Fruit fly (Drosophila melanogaster) whole organism, embryonic: Measurements from ENCODE around the gene Iris.
A peak's percentile ranks its signal among the peaks of the same experiment; 100 is the strongest.

Experiments
- Abd-B ChIP-seq: fragments of 200-800 bp; sonication (Bioruptor generic); optimal IDR thresholded peaks from 2 replicates; lab custom pipeline; 2018; ENCODE audit warnings: missing biosample characterization, mild to moderate bottlenecking, missing genetic modification characterization, moderate library complexity
- Aef1 ChIP-seq: fragments of 200-800 bp; sonication (Bioruptor generic); IDR thresholded peaks from 3 replicates; pipeline ENCODE4 v1.3.6; 2022; ENCODE audit warnings: missing biosample characterization, missing genetic modification characterization
- Atf6 ChIP-seq: fragments of 200-800 bp; sonication (Bioruptor generic); IDR thresholded peaks from 2 replicates; pipeline ENCODE4 v1.3.6; 2022; ENCODE audit warnings: missing biosample characterization, missing genetic modification characterization
- CG10654 ChIP-seq: fragments of 200-800 bp; sonication (Bioruptor generic); optimal IDR thresholded peaks from 2 replicates; lab custom pipeline; 2016; ENCODE audit warnings: missing biosample characterization, missing genetic modification characterization
- CG11560 ChIP-seq: fragments of 200-800 bp; sonication (Bioruptor generic); IDR thresholded peaks from 3 replicates; pipeline ENCODE4 v1.3.6; 2022; ENCODE audit warnings: missing biosample characterization, missing genetic modification characterization
- CG14667 ChIP-seq: fragments of 200-800 bp; sonication (Bioruptor generic); IDR thresholded peaks from 2 replicates; pipeline ENCODE4 v1.3.6; 2022; ENCODE audit warnings: missing biosample characterization, missing genetic modification characterization
- CG14710 ChIP-seq: fragments of 200-800 bp; sonication (Bioruptor generic); optimal IDR thresholded peaks from 3 replicates; lab custom pipeline; 2019; ENCODE audit warnings: missing biosample characterization, mild to moderate bottlenecking, missing genetic modification characterization, moderate library complexity
- CG1529 ChIP-seq: fragments of 200-800 bp; sonication (Bioruptor generic); optimal IDR thresholded peaks from 3 replicates; lab custom pipeline; 2018; ENCODE audit warnings: missing biosample characterization, missing genetic modification characterization
- CG16863 ChIP-seq: fragments of 200-800 bp; sonication (Bioruptor generic); optimal IDR thresholded peaks from 3 replicates; lab custom pipeline; 2016; ENCODE audit warnings: missing biosample characterization, missing genetic modification characterization
- CG18262 ChIP-seq: fragments of 200-800 bp; optimal IDR thresholded peaks from 3 replicates; lab custom pipeline; 2019; ENCODE audit warnings: missing biosample characterization, mild to moderate bottlenecking, missing genetic modification characterization, moderate library complexity
- CG18619 ChIP-seq: fragments of 200-800 bp; sonication (Bioruptor generic); optimal IDR thresholded peaks from 3 replicates; lab custom pipeline; 2017; ENCODE audit warnings: missing biosample characterization, mild to moderate bottlenecking, missing genetic modification characterization
- CG30431 ChIP-seq: fragments of 200-800 bp; sonication (Bioruptor generic); optimal IDR thresholded peaks from 2 replicates; lab custom pipeline; 2017; ENCODE audit warnings: missing biosample characterization, missing genetic modification characterization
- CG33213 ChIP-seq: fragments of 200-800 bp; sonication (Bioruptor generic); optimal IDR thresholded peaks from 3 replicates; lab custom pipeline; 2016; ENCODE audit warnings: missing biosample characterization, missing genetic modification characterization
- CG3726 ChIP-seq: fragments of 200-800 bp; sonication (Bioruptor generic); IDR thresholded peaks from 3 replicates; pipeline ENCODE4, ENCODE4 v1.3.6; 2022; ENCODE audit warnings: missing biosample characterization, missing genetic modification characterization
- CG4404 ChIP-seq: fragments of 200-800 bp; sonication (Bioruptor generic); IDR thresholded peaks from 2 replicates; pipeline ENCODE4 v1.3.6; 2022; ENCODE audit warnings: missing biosample characterization, missing genetic modification characterization
- CG4820 ChIP-seq: fragments of 200-800 bp; sonication (Bioruptor generic); optimal IDR thresholded peaks from 3 replicates; lab custom pipeline; 2016; ENCODE audit warnings: missing biosample characterization, missing genetic modification characterization
- CG7357 ChIP-seq: fragments of 200-800 bp; sonication (Bioruptor generic); IDR thresholded peaks from 3 replicates; pipeline ENCODE4 v1.3.6; 2022; ENCODE audit warnings: missing biosample characterization, missing genetic modification characterization
- CG7745 ChIP-seq: fragments of 200-800 bp; sonication (Bioruptor generic); optimal IDR thresholded peaks from 2 replicates; lab custom pipeline; 2018; ENCODE audit warnings: missing biosample characterization, mild to moderate bottlenecking, missing genetic modification characterization, moderate library complexity
- CG9817 ChIP-seq: fragments of 200-800 bp; sonication (Bioruptor generic); optimal IDR thresholded peaks from 2 replicates; lab custom pipeline; 2018; ENCODE audit warnings: missing biosample characterization, mild to moderate bottlenecking, missing genetic modification characterization, moderate library complexity
- D19B ChIP-seq: fragments of 200-800 bp; sonication (Bioruptor generic); optimal IDR thresholded peaks from 2 replicates; lab custom pipeline; 2017; ENCODE audit warnings: missing biosample characterization, mild to moderate bottlenecking, missing genetic modification characterization
- Dfd ChIP-seq, 2 experiments: fragments of >200 bp; optimal IDR thresholded peaks; 2 replicates each; lab custom pipeline; 2017; ENCODE audit warnings: missing biosample characterization in 2 of 2, missing genetic modification characterization in 2 of 2
- Dll ChIP-seq: fragments of 200-800 bp; sonication (Bioruptor generic); IDR thresholded peaks from 4 replicates; pipeline ENCODE4 v1.3.6; 2022; ENCODE audit warnings: missing biosample characterization, missing genetic modification characterization; ENCODE audit not compliant: partially characterized antibody
- Ets97D ChIP-seq: fragments of 200-800 bp; sonication (Bioruptor generic); optimal IDR thresholded peaks from 3 replicates; lab custom pipeline; 2016; ENCODE audit warnings: missing biosample characterization, missing genetic modification characterization
- GATAe ChIP-seq: fragments of 200-800 bp; sonication (Bioruptor generic); conservative IDR thresholded peaks from 2 replicates; pipeline ENCODE4 v1.3.6; 2022; ENCODE audit warnings: missing biosample characterization, missing genetic modification characterization
- HLH3B ChIP-seq: fragments of 200-800 bp; sonication (Bioruptor generic); IDR thresholded peaks from 2 replicates; pipeline ENCODE4 v1.3.6; 2022; ENCODE audit warnings: missing biosample characterization, missing genetic modification characterization
- MESR4 ChIP-seq: fragments of 200-800 bp; sonication (Bioruptor generic); optimal IDR thresholded peaks from 2 replicates; lab custom pipeline; 2018; ENCODE audit warnings: missing biosample characterization, mild to moderate bottlenecking, missing genetic modification characterization, moderate library complexity
- NFAT ChIP-seq: fragments of 200-800 bp; sonication (Bioruptor generic); IDR thresholded peaks from 2 replicates; pipeline ENCODE4 v1.3.6; 2022; ENCODE audit warnings: missing biosample characterization, missing genetic modification characterization
- Oaz ChIP-seq: fragments of 200-800 bp; sonication (Bioruptor generic); IDR thresholded peaks from 2 replicates; pipeline ENCODE4 v1.3.6; 2022; ENCODE audit warnings: missing biosample characterization, missing genetic modification characterization
- Sox100B ChIP-seq: fragments of 200-800 bp; sonication (Bioruptor generic); optimal IDR thresholded peaks from 3 replicates; lab custom pipeline; 2018; ENCODE audit warnings: missing biosample characterization, mild to moderate bottlenecking, missing genetic modification characterization
- Xrp1 ChIP-seq: fragments of 200-800 bp; sonication (Bioruptor generic); IDR thresholded peaks from 2 replicates; pipeline ENCODE4 v1.3.6; 2022; ENCODE audit warnings: missing biosample characterization, missing genetic modification characterization
- ac ChIP-seq: fragments of 200-800 bp; sonication (Bioruptor generic); optimal IDR thresholded peaks from 3 replicates; lab custom pipeline; 2017; ENCODE audit warnings: missing biosample characterization, mild to moderate bottlenecking, missing genetic modification characterization
- cato ChIP-seq: fragments of 200-800 bp; sonication (Bioruptor generic); optimal IDR thresholded peaks from 2 replicates; lab custom pipeline; 2016; ENCODE audit warnings: missing biosample characterization, missing genetic modification characterization, borderline replicate concordance
- chm ChIP-seq: fragments of 200-800 bp; sonication (Bioruptor generic); IDR thresholded peaks from 2 replicates; pipeline ENCODE4 v1.3.6; 2022; ENCODE audit warnings: missing biosample characterization, missing genetic modification characterization
- croc ChIP-seq: fragments of 200-800 bp; sonication (Bioruptor generic); conservative IDR thresholded peaks from 3 replicates; pipeline ENCODE4 v1.3.6; 2022; ENCODE audit warnings: missing biosample characterization, missing genetic modification characterization
- disco-r ChIP-seq: fragments of 200-800 bp; sonication (Bioruptor generic); optimal IDR thresholded peaks from 2 replicates; lab custom pipeline; 2016; ENCODE audit warnings: missing biosample characterization, missing genetic modification characterization
- dmrt99B ChIP-seq: fragments of 200-800 bp; sonication (Bioruptor generic); optimal IDR thresholded peaks from 2 replicates; lab custom pipeline; 2018; ENCODE audit warnings: missing biosample characterization, mild to moderate bottlenecking, missing genetic modification characterization, moderate library complexity
- emc ChIP-seq: fragments of 200-800 bp; sonication (Bioruptor generic); optimal IDR thresholded peaks from 2 replicates; lab custom pipeline; 2016; ENCODE audit warnings: missing biosample characterization, missing genetic modification characterization
- gt ChIP-seq: fragments of 200-800 bp; sonication (Bioruptor generic); IDR thresholded peaks from 2 replicates; pipeline ENCODE4 v1.3.6; 2022; ENCODE audit warnings: missing biosample characterization, missing genetic modification characterization
- hkb ChIP-seq, 2 experiments: fragments of 200-800 bp in 1 of 2; fragments of >200 bp in 1 of 2; sonication (Bioruptor generic) in 1 of 2; IDR thresholded peaks in 1 of 2; optimal IDR thresholded peaks in 1 of 2; 2 replicates each; pipeline versions ENCODE4 v1.3.6 to Lab custom; 2017 to 2022; ENCODE audit warnings: missing biosample characterization in 1 of 2, missing genetic modification characterization in 1 of 2
- lbe ChIP-seq: fragments of 200-800 bp; sonication (Bioruptor generic); optimal IDR thresholded peaks from 2 replicates; lab custom pipeline; 2016; ENCODE audit warnings: missing biosample characterization, mild to moderate bottlenecking, missing genetic modification characterization
- pb ChIP-seq: fragments of 200-800 bp; sonication (Bioruptor generic); optimal IDR thresholded peaks from 3 replicates; lab custom pipeline; 2016; ENCODE audit warnings: missing biosample characterization, missing genetic modification characterization
- pnt ChIP-seq: fragments of 200-800 bp; sonication (Bioruptor generic); optimal IDR thresholded peaks from 3 replicates; lab custom pipeline; 2016; ENCODE audit warnings: missing biosample characterization, missing genetic modification characterization
- scrt ChIP-seq: fragments of 200-800 bp; sonication (Bioruptor generic); optimal IDR thresholded peaks from 2 replicates; lab custom pipeline; 2018; ENCODE audit warnings: missing biosample characterization, mild to moderate bottlenecking, missing genetic modification characterization, moderate library complexity
- slbo ChIP-seq: fragments of 200-800 bp; sonication (Bioruptor generic); IDR thresholded peaks from 2 replicates; pipeline ENCODE4 v1.3.6; 2022; ENCODE audit warnings: missing biosample characterization, missing genetic modification characterization
- sug ChIP-seq: fragments of 200-800 bp; optimal IDR thresholded peaks from 2 replicates; lab custom pipeline; 2019; ENCODE audit warnings: missing biosample characterization, mild to moderate bottlenecking, missing genetic modification characterization, moderate library complexity
- twi ChIP-seq: fragments of 200-800 bp; optimal IDR thresholded peaks from 2 replicates; lab custom pipeline; 2019; ENCODE audit warnings: missing biosample characterization, mild to moderate bottlenecking, missing genetic modification characterization, moderate library complexity
- unpg ChIP-seq: fragments of 200-800 bp; sonication (Bioruptor generic); optimal IDR thresholded peaks from 3 replicates; lab custom pipeline; 2018; ENCODE audit warnings: missing biosample characterization, mild to moderate bottlenecking, missing genetic modification characterization, moderate library complexity
- zfh2 ChIP-seq: fragments of 200-800 bp; sonication (Bioruptor generic); optimal IDR thresholded peaks from 2 replicates; lab custom pipeline; 2016; ENCODE audit warnings: missing biosample characterization, missing genetic modification characterization

Iris gene

DNA sequence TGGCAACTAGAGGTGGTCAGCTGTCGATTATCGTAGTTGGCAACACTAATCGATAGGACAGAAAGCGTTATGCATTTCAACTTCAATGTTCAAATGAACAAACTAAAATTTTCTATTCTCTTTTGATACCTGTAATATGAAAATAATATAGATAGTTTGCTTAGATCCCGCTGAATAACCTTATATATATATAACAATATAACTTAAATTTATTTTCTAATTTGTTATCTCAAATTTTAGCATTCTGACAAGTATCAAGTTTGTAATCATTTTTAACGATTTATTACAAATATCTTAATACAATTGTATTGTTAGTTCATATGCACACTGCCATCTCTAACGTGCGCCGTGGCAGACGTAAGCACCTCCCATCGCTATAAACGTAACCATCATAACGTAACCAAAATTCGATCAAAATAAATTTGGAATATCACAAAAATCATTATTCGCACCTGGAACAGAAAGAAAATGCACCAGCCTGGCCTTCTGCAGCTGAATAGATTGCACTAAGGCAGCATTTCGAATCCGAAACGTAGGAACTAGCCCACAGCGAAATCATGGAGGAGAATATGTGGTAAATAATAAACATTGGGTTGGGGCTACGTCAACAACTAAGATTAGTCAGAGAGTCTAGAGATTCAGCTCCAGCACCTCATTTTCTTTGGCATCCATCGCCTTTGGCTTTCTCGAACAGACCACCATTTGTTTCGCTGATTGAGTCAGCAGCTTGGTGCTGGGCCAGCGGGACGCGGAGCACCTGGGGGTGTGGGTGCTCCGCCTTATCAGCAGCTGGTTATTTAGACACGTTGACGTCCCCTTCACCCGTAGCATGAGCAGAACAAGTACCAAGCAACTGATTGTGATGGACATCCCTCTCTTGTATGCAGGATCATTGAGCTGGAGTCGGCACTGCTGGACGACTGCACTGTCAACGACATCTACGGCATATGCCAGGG, 4.7 kb downstream of the Iris start, which contains the start of the genes Pino and TBC1D23 (continued):
- TF ChIP-seq sug (tag; lab: Kevin White, UChicago) (peak; percentile 83), pb (GFP tag; lab: Kevin White, UChicago) (no peak), pnt (GFP tag; lab: Kevin White, UChicago) (peak; percentile 25), CG7357 (0 out of 3 replicates have a peak, but pooled peaks have one; percentile 15), NFAT (GFP tag; lab: Robert Waterston, UW) (peak; percentile 70), CG33213 (GFP tag; lab: Kevin White, UChicago) (peak; percentile 14), emc (GFP tag; lab: Kevin White, UChicago) (peak; percentile 2), slbo (GFP tag; lab: Robert Waterston, UW) (peak; percentile 86), CG3726 (GFP tag; lab: Robert Waterston, UW) (no peak), CG14667 (GFP tag; lab: Robert Waterston, UW) (peak; percentile 58), twi (tag; lab: Kevin White, UChicago) (peak; percentile 49), CG10654 (GFP tag; lab: Kevin White, UChicago) (peak; percentile 68), D19B (GFP tag; lab: Kevin White, UChicago) (peak; percentile 25), gt (GFP tag; lab: Robert Waterston, UW) (no peak), CG9817 (tag; lab: Kevin White, UChicago) (peak; percentile 77), scrt (GFP tag; lab: Kevin White, UChicago) (peak; percentile 48), CG18619 (GFP tag; lab: Kevin White, UChicago) (peak; percentile 63), CG30431 (peak; percentile 48), CG4820 (GFP tag; lab: Kevin White, UChicago) (peak; percentile 55), Atf6 (GFP tag; lab: Robert Waterston, UW) (0 out of 2 replicates have a peak, but pooled peaks have one; percentile 41), Ets97D (GFP tag; lab: Kevin White, UChicago) (peak; percentile 22), Xrp1 (GFP tag; lab: Robert Waterston, UW) (peak; percentile 75), CG16863 (GFP tag; lab: Kevin White, UChicago) (no peak), CG4404 (GFP tag; lab: Robert Waterston, UW) (peak; percentile 63), Abd-B (GFP tag; lab: Kevin White, UChicago) (peak; percentile 74), MESR4 (GFP tag; lab: Kevin White, UChicago) (peak; percentile 93), CG14710 (tag; lab: Kevin White, UChicago) (peak; percentile 76), ac (GFP tag; lab: Kevin White, UChicago) (no peak), CG18262 (tag; lab: Kevin White, UChicago) (peak; percentile 74), CG11560 (tag; lab: Robert Waterston, UW) (peak; percentile 91), CG7745 (no peak), Dll (GFP tag; lab: Robert Waterston, UW) (peak; percentile 84), dmrt99B (tag; lab: Kevin White, UChicago) (peak; percentile 65), unpg (GFP tag; lab: Kevin White, UChicago) (peak; percentile 59), CG1529 (GFP tag; lab: Kevin White, UChicago) (peak; percentile 30), Sox100B (peak; percentile 71), disco-r (no peak), croc (peak; percentile 60), hkb (optimal IDR thresholded peaks at IDR 0.05; lab: Kevin White, UChicago) (no peak), hkb (GFP tag; IDR thresholded peaks at IDR 0.05; lab: Robert Waterston, UW) (peak; percentile 59), zfh2 (GFP tag; lab: Kevin White, UChicago) (peak; percentile 69), chm (GFP tag; lab: Robert Waterston, UW) (no peak), Dfd (GFP tag; optimal IDR thresholded peaks at IDR 0.05; lab: Kevin White, UChicago) (no peak), lbe (peak; percentile 37), Aef1 (GFP tag; lab: Robert Waterston, UW) (peak; percentile 71), cato (GFP tag; lab: Kevin White, UChicago) (peak; percentile 26), HLH3B (GFP tag; lab: Robert Waterston, UW) (peak; percentile 60; the same call in 1 of the 2 replicates), Oaz (GFP tag; lab: Robert Waterston, UW) (peak; percentile 46; the same call in 1 of the 2 replicates), GATAe (GFP tag; lab: Robert Waterston, UW) (0 out of 2 replicates have a peak, but pooled peaks have one; percentile 18)
